Worm (Caenorhabditis elegans) whole organism, L1 larva: ENCODE measurements around the gene Y42H9AR.1.

Source experiments
- F16B12.6 ChIP-seq: fragments of 150-350 bp; optimal IDR thresholded peaks from 2 replicates; lab custom pipeline; 2014; ENCODE audit warnings: missing biosample characterization, missing genetic modification characterization
- aly-2 ChIP-seq: fragments of 150-350 bp; optimal IDR thresholded peaks from 2 replicates; lab custom pipeline; 2014; ENCODE audit warnings: missing biosample characterization, missing genetic modification characterization
- ama-1 ChIP-seq: fragments of 150-350 bp; optimal IDR thresholded peaks from 2 replicates; lab custom pipeline; 2014
- blmp-1 ChIP-seq: fragments of 150-350 bp; optimal IDR thresholded peaks from 2 replicates; lab custom pipeline; 2014; ENCODE audit warnings: missing biosample characterization, missing genetic modification characterization
- ceh-82 ChIP-seq, 3 experiments: fragments of 150-350 bp in 1 of 3; sonication (generic microtip) in 2 of 3; optimal IDR thresholded peaks; 2 replicates each; lab custom pipeline; 2014 to 2017; ENCODE audit warnings: missing biosample characterization in 3 of 3, missing genetic modification characterization in 3 of 3
- ceh-90 ChIP-seq: sonication (generic microtip); optimal IDR thresholded peaks from 2 replicates; lab custom pipeline; 2016; ENCODE audit warnings: missing genetic modification characterization, missing compliant biosample characterization
- dsc-1 ChIP-seq: sonication (generic microtip); optimal IDR thresholded peaks from 2 replicates; lab custom pipeline; 2016; ENCODE audit warnings: mild to moderate bottlenecking, missing genetic modification characterization, missing compliant biosample characterization
- efl-1 ChIP-seq, 4 experiments: fragments of 150-350 bp; optimal IDR thresholded peaks in 3 of 4; peaks in 1 of 4; 1 replicate in 1 of 4; 2 replicates in 3 of 4; lab custom pipeline; 2014; ENCODE audit warnings: missing biosample characterization in 2 of 4, missing genetic modification characterization in 2 of 4, missing genetic modification reagents in 2 of 4
- efl-3 ChIP-seq: fragments of 200-800 bp; sonication (Bioruptor generic); optimal IDR thresholded peaks from 2 replicates; lab custom pipeline; 2018; ENCODE audit warnings: mild to moderate bottlenecking, missing genetic modification characterization, missing compliant biosample characterization
- fkh-10 ChIP-seq: sonication (generic microtip); optimal IDR thresholded peaks from 2 replicates; lab custom pipeline; 2017; ENCODE audit warnings: missing biosample characterization, missing genetic modification reagents, missing genetic modification characterization
- fkh-8 ChIP-seq: sonication (generic microtip); optimal IDR thresholded peaks from 2 replicates; lab custom pipeline; 2016; ENCODE audit warnings: mild to moderate bottlenecking, missing genetic modification characterization, missing compliant biosample characterization
- irx-1 ChIP-seq: sonication (generic microtip); optimal IDR thresholded peaks from 2 replicates; lab custom pipeline; 2016; ENCODE audit warnings: missing genetic modification characterization, missing compliant biosample characterization
- isw-1 ChIP-seq: fragments of 200-800 bp; sonication (Bioruptor generic); IDR thresholded peaks from 2 replicates; pipeline ENCODE4 v1.3.6; 2022; ENCODE audit warnings: missing genetic modification characterization, missing compliant biosample characterization
- lin-13 ChIP-seq: fragments of 150-350 bp; optimal IDR thresholded peaks from 2 replicates; lab custom pipeline; 2014; ENCODE audit warnings: missing biosample characterization, missing genetic modification reagents, missing genetic modification characterization
- lin-14 ChIP-seq: fragments of 200-800 bp; sonication (Bioruptor generic); optimal IDR thresholded peaks from 2 replicates; lab custom pipeline; 2018; ENCODE audit warnings: mild to moderate bottlenecking, missing genetic modification characterization, moderate library complexity, missing compliant biosample characterization
- lin-15B ChIP-seq: fragments of 150-350 bp; sonication (generic microtip); optimal IDR thresholded peaks from 3 replicates; lab custom pipeline; 2014; ENCODE audit warnings: missing biosample characterization, missing genetic modification characterization
- lin-35 ChIP-seq, 2 experiments: fragments of 150-350 bp; optimal IDR thresholded peaks; 2 replicates each; lab custom pipeline; 2014; ENCODE audit warnings: missing biosample characterization in 2 of 2, missing genetic modification characterization in 2 of 2, missing genetic modification reagents in 2 of 2
- mdl-1 ChIP-seq, 2 experiments: fragments of 150-350 bp; optimal IDR thresholded peaks; 2 replicates each; lab custom pipeline; 2014 to 2017; ENCODE audit warnings: missing biosample characterization in 2 of 2, missing genetic modification characterization in 2 of 2, inconsistent platforms in 1 of 2
- mef-2 ChIP-seq: fragments of 150-350 bp; optimal IDR thresholded peaks from 2 replicates; lab custom pipeline; 2014; ENCODE audit warnings: missing biosample characterization, missing genetic modification characterization
- nhr-11 ChIP-seq: fragments of 150-350 bp; optimal IDR thresholded peaks from 2 replicates; lab custom pipeline; 2014; ENCODE audit warnings: missing biosample characterization, missing genetic modification characterization
- nhr-12 ChIP-seq: sonication (generic microtip); optimal IDR thresholded peaks from 2 replicates; lab custom pipeline; 2017; ENCODE audit warnings: missing biosample characterization, missing genetic modification characterization
- nhr-237 ChIP-seq: fragments of 150-350 bp; optimal IDR thresholded peaks from 2 replicates; lab custom pipeline; 2014; ENCODE audit warnings: missing biosample characterization, missing genetic modification characterization
- nhr-47 ChIP-seq: sonication (generic microtip); optimal IDR thresholded peaks from 2 replicates; lab custom pipeline; 2016; ENCODE audit warnings: mild to moderate bottlenecking, missing genetic modification characterization, moderate library complexity, missing compliant biosample characterization
- nhr-77 ChIP-seq: fragments of 150-350 bp; optimal IDR thresholded peaks from 2 replicates; lab custom pipeline; 2014; ENCODE audit warnings: missing biosample characterization, missing genetic modification characterization
- pax-3 ChIP-seq: fragments of 200-800 bp; sonication (Bioruptor generic); optimal IDR thresholded peaks from 2 replicates; lab custom pipeline; 2018; ENCODE audit warnings: mild to moderate bottlenecking, missing genetic modification characterization, moderate library complexity, missing compliant biosample characterization
- snpc-4 ChIP-seq: fragments of 150-350 bp; optimal IDR thresholded peaks from 2 replicates; lab custom pipeline; 2014; ENCODE audit warnings: missing biosample characterization, missing genetic modification characterization
- snu-23 ChIP-seq: sonication (generic microtip); optimal IDR thresholded peaks from 2 replicates; lab custom pipeline; 2016; ENCODE audit warnings: missing genetic modification characterization, missing compliant biosample characterization
- unc-30 ChIP-seq: sonication (generic microtip); optimal IDR thresholded peaks from 2 replicates; lab custom pipeline; 2017; ENCODE audit warnings: missing biosample characterization, missing genetic modification characterization
- unc-62 ChIP-seq: fragments of 150-350 bp; optimal IDR thresholded peaks from 2 replicates; lab custom pipeline; 2014; ENCODE audit warnings: missing biosample characterization, missing genetic modification reagents, missing genetic modification characterization
- unc-86 ChIP-seq: sonication (generic microtip); optimal IDR thresholded peaks from 2 replicates; lab custom pipeline; 2016; ENCODE audit warnings: missing genetic modification characterization, missing compliant biosample characterization
- vab-15 ChIP-seq: sonication (generic microtip); optimal IDR thresholded peaks from 2 replicates; lab custom pipeline; 2017; ENCODE audit warnings: missing genotype, mild to moderate bottlenecking, missing genetic modification characterization, missing compliant biosample characterization
- ztf-11 ChIP-seq, 2 experiments: sonication (generic microtip); optimal IDR thresholded peaks; 2 replicates each; lab custom pipeline; 2016 to 2017; ENCODE audit warnings: missing genetic modification characterization in 2 of 2, missing biosample characterization in 1 of 2, missing compliant biosample characterization in 1 of 2

Gene Y42H9AR.1

ce11 chrIV:8070299-8070698, 42.9 kb upstream of the Y42H9AR.1 start:
- no peak for TF ChIP-seq nhr-237
- TF ChIP-seq nhr-11 (tag; lab: Kevin White, UChicago) = no peak
- no peak for TF ChIP-seq lin-13 (GFP tag; lab: Kevin White, UChicago)
- TF ChIP-seq dsc-1 (tag; lab: Kevin White, UChicago) = no peak
- TF ChIP-seq nhr-77 (tag; lab: Kevin White, UChicago) = no peak
- TF ChIP-seq vab-15 (tag; lab: Kevin White, UChicago) = no peak
- TF ChIP-seq unc-86 (tag; lab: Kevin White, UChicago) = no peak
- TF ChIP-seq snpc-4 (tag; lab: Kevin White, UChicago) = no peak
- TF ChIP-seq ceh-82 (tag; optimal IDR thresholded peaks at IDR 0.05; lab: Kevin White, UChicago) = no peak
- no peak for TF ChIP-seq unc-62 (GFP tag; lab: Kevin White, UChicago)
- no peak for TF ChIP-seq snu-23 (GFP tag; lab: Kevin White, UChicago)
- TF ChIP-seq fkh-8 (tag; lab: Kevin White, UChicago) = no peak
- TF ChIP-seq pax-3 (tag; lab: Kevin White, UChicago) = no peak
- TF ChIP-seq lin-15B (tag; lab: Kevin White, UChicago) = no peak
- TF ChIP-seq efl-3 (GFP tag; lab: Kevin White, UChicago) = no peak

ce11 chrIV:8070934-8071333, 42.3 kb upstream of the Y42H9AR.1 start:
- TF ChIP-seq nhr-12 (tag; lab: Kevin White, UChicago) = no peak
- TF ChIP-seq fkh-8 (tag; lab: Kevin White, UChicago) = peak; percentile 33
- TF ChIP-seq F16B12.6 (tag; lab: Kevin White, UChicago) = no peak
- TF ChIP-seq ceh-90 (tag; lab: Kevin White, UChicago) = no peak
- TF ChIP-seq fkh-10 (GFP tag; lab: Kevin White, UChicago) = peak; percentile 53
- no peak for TF ChIP-seq lin-35 (GFP tag; optimal IDR thresholded peaks at IDR 0.05; lab: Kevin White, UChicago)
- peak; percentile 64 for TF ChIP-seq lin-14 (GFP tag; lab: Kevin White, UChicago)
- no peak for TF ChIP-seq aly-2 (tag; lab: Kevin White, UChicago)
- TF ChIP-seq vab-15 (tag; lab: Kevin White, UChicago) = no peak

ce11 chrIV:8073660-8074059, 39.5 kb upstream of the Y42H9AR.1 start:
- TF ChIP-seq isw-1 (GFP tag; lab: Robert Waterston, UW) = peak; percentile 52
- TF ChIP-seq, all 84 proteins: peak for 1; not testable (repeated sequence) for 83

- peak; percentile 51 for TF ChIP-seq snpc-4 (tag; lab: Kevin White, UChicago)
- no peak for TF ChIP-seq ama-1 (lab: Kevin White, UChicago)
- TF ChIP-seq nhr-47 (tag; lab: Kevin White, UChicago) = no peak
Measured at ce11 chrIV:8075516-8075915, 37.7 kb upstream of the Y42H9AR.1 start.

ce11 chrIV:8076511-8076910, 36.7 kb upstream of the Y42H9AR.1 start:
- TF ChIP-seq efl-1 (optimal IDR thresholded peaks at IDR 0.05; lab: Kevin White, UChicago) (no peak), efl-1 (GFP tag; optimal IDR thresholded peaks at IDR 0.05 in 1 of 2; lab: Kevin White, UChicago) (peak in 1 of 2 experiments; percentile 54), blmp-1 (tag; lab: Kevin White, UChicago) (no peak), fkh-10 (GFP tag; lab: Kevin White, UChicago) (peak; percentile 62)
- TF ChIP-seq, all 84 proteins: peak for 2

ce11 chrIV:8080166-8080565, 33.0 kb upstream of the Y42H9AR.1 start:
- TF ChIP-seq aly-2 (tag; lab: Kevin White, UChicago) (no peak), unc-30 (tag; lab: Kevin White, UChicago) (no peak), mdl-1 (tag; optimal IDR thresholded peaks at IDR 0.05; lab: Kevin White, UChicago) (no peak), irx-1 (tag; lab: Kevin White, UChicago) (no peak), isw-1 (GFP tag; lab: Robert Waterston, UW) (no peak), ztf-11 (tag; optimal IDR thresholded peaks at IDR 0.05; lab: Kevin White, UChicago) (no peak), lin-13 (GFP tag; lab: Kevin White, UChicago) (no peak), mef-2 (no peak)
